Fruit fly (Drosophila melanogaster): ENCODE measurements around the gene CG45045.

Gene CG45045

DNA sequence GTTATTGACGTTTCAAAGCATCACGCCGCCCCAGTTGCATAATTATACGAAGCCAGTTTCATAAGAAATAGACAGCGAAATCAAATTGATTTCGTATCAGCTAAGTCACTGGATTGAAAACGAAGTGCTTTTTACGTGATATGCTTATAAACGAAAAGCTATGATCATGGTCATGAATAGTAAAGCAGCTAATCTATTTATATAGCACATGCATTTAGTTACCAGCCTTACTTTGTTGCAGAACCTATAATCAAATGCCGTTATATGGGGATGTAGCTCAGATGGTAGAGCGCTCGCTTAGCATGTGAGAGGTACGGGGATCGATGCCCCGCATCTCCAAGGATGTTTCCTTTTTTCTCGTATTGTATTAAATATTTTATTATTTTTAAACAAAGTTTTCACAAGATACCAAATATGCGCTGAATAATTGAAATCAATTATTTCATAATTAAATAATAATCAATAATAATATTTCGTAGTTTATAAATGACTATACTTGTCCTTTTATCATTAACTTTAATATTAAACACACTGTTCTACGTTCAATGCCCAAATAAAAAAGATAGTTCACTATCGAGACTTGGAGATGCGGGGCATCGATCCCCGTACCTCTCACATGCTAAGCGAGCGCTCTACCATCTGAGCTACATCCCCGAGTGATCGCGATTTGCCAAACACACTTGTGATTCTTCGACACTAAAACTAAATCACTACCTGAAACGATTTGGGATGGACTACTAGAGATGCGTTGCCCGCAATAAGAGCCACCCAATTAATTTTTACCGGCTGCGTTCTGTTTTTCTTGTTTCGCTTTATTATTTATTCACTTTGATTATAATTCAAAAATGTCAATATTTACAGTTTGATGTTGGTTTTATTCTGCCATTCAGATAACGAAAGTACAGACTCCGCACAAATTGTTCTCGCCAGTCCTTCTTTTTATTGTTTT is 21.0 kb upstream of the CG45045 start:
- TF ChIP-seq bab1 (GFP tag; optimal IDR thresholded peaks at IDR 0.05) (peak; percentile 22), CG5204 (GFP tag; optimal IDR thresholded peaks at IDR 0.05) (no peak)

DNA sequence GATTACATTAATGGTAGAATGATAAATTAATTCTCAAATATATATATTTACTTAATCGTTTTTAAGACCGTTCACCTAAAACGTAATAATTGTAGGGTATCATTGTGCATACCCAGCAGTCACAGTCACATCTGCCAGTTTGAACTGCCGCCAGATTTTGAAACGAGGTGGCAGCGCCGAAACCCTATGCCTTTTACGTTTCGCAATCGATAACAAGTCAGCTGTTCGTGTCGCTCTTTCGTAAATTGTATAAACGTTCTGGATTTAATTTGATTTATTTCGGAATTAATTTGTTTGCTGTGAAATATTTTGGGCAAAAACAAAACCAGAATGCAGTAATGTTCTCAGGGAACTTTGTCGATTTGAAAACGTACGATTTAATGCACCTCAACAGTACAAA is 19.9 kb upstream of the CG45045 start, which contains the start of gene CG14322:
Gene CG14322, plus strand, starts transcription at position 236 of the 400 bp plus-strand sequence.
- peak; percentile 10 for TF ChIP-seq CG14711 (tag; optimal IDR thresholded peaks at IDR 0.05)
- TF ChIP-seq CG5204 (GFP tag; optimal IDR thresholded peaks at IDR 0.05) = no peak
- TF ChIP-seq cnc (optimal IDR thresholded peaks at IDR 0.05) = no peak
- TF ChIP-seq bab1 (GFP tag; optimal IDR thresholded peaks at IDR 0.05) = peak; percentile 19
- TF ChIP-seq cic (GFP tag; optimal IDR thresholded peaks at IDR 0.05) = no peak
- peak; percentile 30 for TF ChIP-seq toe (GFP tag; optimal IDR thresholded peaks at IDR 0.05)
- TF ChIP-seq CG12768 (GFP tag; optimal IDR thresholded peaks at IDR 0.05) = no peak
- TF ChIP-seq pad (GFP tag; optimal IDR thresholded peaks at IDR 0.05) = no peak

DNA sequence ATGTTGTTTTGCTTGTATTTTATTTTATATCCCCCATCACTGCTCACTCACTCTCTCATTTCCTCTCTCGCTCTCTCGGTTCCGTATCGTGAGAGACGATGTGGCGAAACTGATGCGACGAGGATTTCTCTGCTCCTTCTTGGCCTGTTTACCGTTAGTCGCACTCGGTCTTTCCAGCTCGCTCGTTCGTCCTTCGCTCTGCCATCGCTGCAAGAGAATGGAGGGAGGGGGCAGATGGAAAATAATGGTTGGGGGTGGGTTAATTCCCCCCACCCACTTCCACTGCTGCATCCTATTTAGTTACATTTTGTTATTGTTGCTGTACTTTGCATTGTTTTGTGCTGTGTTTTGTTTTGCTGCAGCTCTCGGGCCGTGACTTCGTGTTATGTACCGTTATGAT is 13.5 kb upstream of the CG45045 start:
- TF ChIP-seq CG1620 (GFP tag; optimal IDR thresholded peaks at IDR 0.05) (no peak), CG12768 (GFP tag; optimal IDR thresholded peaks at IDR 0.05) (no peak), CG5204 (GFP tag; optimal IDR thresholded peaks at IDR 0.05) (no peak), Hr96 (GFP tag; optimal IDR thresholded peaks at IDR 0.05) (no peak), Mnt (GFP tag; optimal IDR thresholded peaks at IDR 0.05) (no peak), ovo (GFP tag; optimal IDR thresholded peaks at IDR 0.05) (no peak), cnc (optimal IDR thresholded peaks at IDR 0.05) (no peak), tj (GFP tag; optimal IDR thresholded peaks at IDR 0.05) (no peak), CG7101 (tag; optimal IDR thresholded peaks at IDR 0.05) (no peak), CG7045 (GFP tag; optimal IDR thresholded peaks at IDR 0.05) (no peak), Clk (GFP tag; optimal IDR thresholded peaks at IDR 0.05) (no peak), cic (GFP tag; optimal IDR thresholded peaks at IDR 0.05) (no peak), toe (GFP tag; optimal IDR thresholded peaks at IDR 0.05) (no peak), CG33017 (tag; optimal IDR thresholded peaks at IDR 0.05) (no peak), CG11617 (GFP tag; optimal IDR thresholded peaks at IDR 0.05) (no peak)

DNA sequence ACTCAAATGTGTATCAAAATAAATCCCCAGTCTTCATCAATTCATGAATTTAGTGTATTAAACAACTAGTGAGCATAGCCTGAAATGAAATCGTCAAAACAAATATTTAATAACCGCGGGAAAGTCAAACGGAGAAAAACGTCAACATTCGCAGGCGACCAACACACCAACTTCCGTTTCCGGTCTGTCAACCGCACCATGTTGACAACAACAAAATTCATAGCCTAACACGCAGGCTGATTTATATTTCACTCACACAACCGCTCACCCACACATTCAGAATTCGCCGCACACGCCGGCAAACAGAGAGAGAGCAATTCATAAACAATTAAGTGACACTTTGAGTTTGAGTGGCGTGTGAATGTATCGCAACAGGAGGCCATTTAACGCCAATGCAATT is 12.3 kb upstream of the CG45045 start:
- no peak for TF ChIP-seq CG11617 (GFP tag; optimal IDR thresholded peaks at IDR 0.05)
- no peak for TF ChIP-seq toe (GFP tag; optimal IDR thresholded peaks at IDR 0.05)
- TF ChIP-seq pad (GFP tag; optimal IDR thresholded peaks at IDR 0.05) = no peak
- TF ChIP-seq CG7101 (tag; optimal IDR thresholded peaks at IDR 0.05) = no peak
- no peak for TF ChIP-seq CG12768 (GFP tag; optimal IDR thresholded peaks at IDR 0.05)

DNA sequence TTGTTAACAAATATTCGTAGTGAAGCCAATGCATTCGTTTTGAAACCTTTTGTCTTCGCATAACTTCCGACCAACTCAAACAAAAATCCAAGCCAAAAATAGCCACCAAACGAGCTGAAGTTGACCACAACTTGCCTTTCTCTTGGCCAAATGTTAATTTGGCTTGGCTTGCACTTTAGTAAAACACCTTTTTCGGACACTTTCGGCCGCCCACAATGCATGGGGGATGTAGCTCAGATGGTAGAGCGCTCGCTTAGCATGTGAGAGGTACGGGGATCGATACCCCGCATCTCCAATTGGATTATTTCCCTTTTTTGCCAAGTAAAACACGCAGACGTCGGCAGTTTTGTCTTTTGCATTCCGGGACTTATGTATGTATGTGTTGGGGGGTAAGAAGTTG is 10.4 kb upstream of the CG45045 start:
- TF ChIP-seq bab1 (GFP tag; optimal IDR thresholded peaks at IDR 0.05) (peak; percentile 17), CG7101 (tag; optimal IDR thresholded peaks at IDR 0.05) (no peak), tj (GFP tag; optimal IDR thresholded peaks at IDR 0.05) (peak; percentile 70)

DNA sequence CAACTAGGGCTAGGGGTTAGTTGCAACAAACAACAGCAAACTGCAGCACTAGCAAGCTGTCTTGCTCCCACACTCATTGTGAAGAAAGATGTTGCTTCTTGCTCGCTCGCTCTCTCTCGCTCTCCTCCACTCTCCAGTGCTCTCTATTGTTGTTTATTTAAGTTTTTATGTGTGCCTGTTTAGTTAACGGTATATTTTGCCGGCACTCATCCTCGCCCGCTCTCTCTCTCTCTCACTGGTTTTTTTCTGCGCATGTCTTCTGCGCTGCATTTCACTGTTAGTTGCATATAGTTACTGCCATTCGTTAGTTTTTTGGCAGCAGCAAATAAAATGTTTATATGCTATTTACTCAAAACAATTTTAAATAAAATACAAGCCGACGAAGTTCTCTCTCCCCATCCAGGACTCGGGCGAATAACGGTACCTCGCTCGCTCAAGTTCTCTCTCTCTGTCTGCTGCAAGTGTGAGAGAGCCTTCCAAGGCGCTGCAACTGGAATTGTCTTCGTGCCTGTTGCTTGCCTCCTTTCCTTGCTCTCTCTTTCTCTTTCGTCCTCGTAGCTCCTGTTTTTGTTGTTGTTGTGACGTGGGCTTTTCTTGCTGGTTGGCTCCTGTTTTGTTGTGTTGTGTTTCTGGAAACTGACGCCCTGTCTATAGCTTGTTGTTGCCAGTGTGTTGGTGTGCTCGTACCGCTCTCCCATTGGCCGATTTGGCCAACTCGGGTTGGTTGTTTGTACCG is 1.1 kb upstream of the CG45045 start:
- TF ChIP-seq pad (GFP tag; optimal IDR thresholded peaks at IDR 0.05) (no peak), CG5204 (GFP tag; optimal IDR thresholded peaks at IDR 0.05) (no peak)

DNA sequence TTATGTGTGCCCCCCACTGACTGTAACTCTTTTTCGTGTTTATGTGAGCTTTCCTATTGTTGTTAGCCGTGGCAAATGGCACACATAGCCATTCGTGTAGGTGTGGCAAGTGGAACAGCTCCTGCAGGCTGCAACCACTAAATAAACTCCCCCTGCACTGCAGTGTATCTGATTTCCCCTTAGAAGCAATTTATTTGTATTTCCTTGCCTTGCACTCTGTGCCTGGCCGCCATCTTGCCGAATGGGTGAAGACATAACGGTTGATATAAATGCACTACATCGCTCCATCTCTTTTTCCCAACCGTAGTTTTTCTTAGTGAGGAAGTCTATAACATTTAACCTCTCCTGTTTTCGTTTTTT is 595 bp upstream of the CG45045 start:
- TF ChIP-seq kay (GFP tag; ENCODE audit: borderline replicate concordance) (no peak), CG14711 (tag; optimal IDR thresholded peaks at IDR 0.05) (no peak), CG11617 (GFP tag; optimal IDR thresholded peaks at IDR 0.05) (no peak), Hr96 (GFP tag; optimal IDR thresholded peaks at IDR 0.05) (no peak), toe (GFP tag; optimal IDR thresholded peaks at IDR 0.05) (no peak), CG7101 (tag; optimal IDR thresholded peaks at IDR 0.05) (no peak)

DNA sequence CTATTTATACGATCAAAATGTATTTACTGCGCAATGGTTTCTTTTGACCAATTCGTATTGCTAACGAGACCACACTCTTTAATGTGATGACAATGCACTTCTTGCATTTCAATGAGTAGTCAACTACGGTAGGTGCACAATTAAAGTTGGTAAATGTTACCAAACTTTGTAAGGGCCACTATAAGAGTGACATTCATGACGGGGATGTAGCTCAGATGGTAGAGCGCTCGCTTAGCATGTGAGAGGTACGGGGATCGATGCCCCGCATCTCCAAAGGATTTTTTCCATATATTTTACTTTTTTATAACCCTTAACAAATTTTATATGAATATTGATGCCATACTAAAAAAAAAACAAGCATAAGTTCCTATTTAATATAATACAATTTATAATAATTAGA is 615 bp downstream of the CG45045 start:
- TF ChIP-seq toe (GFP tag; optimal IDR thresholded peaks at IDR 0.05) (no peak), CG12768 (GFP tag; optimal IDR thresholded peaks at IDR 0.05) (no peak), CG14711 (tag; optimal IDR thresholded peaks at IDR 0.05) (no peak), Crg-1 (GFP tag; optimal IDR thresholded peaks at IDR 0.05) (no peak), cnc (optimal IDR thresholded peaks at IDR 0.05) (no peak), tj (GFP tag; optimal IDR thresholded peaks at IDR 0.05) (peak; percentile 87), ovo (GFP tag; optimal IDR thresholded peaks at IDR 0.05) (no peak), kay (GFP tag; ENCODE audit: borderline replicate concordance) (no peak), bab1 (GFP tag; optimal IDR thresholded peaks at IDR 0.05) (peak; percentile 14), pad (GFP tag; optimal IDR thresholded peaks at IDR 0.05) (no peak), CG33017 (tag; optimal IDR thresholded peaks at IDR 0.05) (no peak)
